Fruit fly (Drosophila melanogaster): Measurements from ENCODE around the gene Wnt5.
A peak's percentile ranks its signal among the peaks of the same experiment; 100 is the strongest.

Gene Wnt5

DNA sequence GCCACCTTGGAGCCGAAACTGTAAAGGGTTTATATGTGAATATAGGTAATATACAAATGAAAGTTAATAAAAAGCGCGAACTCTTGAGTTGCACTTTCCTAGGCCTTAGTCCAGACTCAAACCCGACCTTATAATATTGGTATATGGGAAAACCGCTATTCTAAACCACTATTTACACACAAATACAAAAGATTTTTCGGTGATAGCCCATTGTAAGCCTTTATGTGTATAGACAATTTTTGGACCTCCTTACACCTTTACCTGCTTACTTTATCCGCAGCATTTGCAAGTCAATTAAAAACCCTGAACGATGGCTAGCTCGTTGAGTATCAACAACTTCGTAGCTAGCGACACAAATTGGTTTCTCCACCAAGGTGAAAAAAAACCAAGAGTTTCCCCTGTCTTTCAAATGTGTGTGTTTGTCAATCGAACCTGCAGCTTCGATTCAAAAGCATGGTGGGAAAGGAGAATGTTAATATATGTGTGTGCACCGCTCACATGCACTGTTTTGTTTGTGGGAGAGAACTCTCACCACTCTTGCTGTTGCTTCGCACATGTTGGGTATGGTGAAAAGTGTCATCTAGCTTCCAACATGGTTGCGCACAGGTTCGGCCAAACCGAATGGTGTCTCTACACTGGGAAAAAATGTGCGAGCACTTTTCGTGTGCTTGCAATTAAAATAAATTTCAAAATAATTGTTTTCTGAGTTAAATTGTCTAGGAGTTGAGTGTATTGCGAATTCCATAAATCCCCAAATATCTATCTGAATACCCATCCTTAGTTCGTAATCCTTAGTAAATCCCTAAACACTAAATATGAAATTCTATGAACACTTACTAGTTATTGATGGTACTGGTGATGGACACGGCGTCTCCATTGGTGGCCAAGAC is 1.7 kb upstream of the Wnt5 start (continued):
- TF ChIP-seq dac (GFP tag; optimal IDR thresholded peaks at IDR 0.05): peak; percentile 66
- TF ChIP-seq CG3919 (GFP tag; optimal IDR thresholded peaks at IDR 0.05): peak; percentile 82
- peak; percentile 70 for TF ChIP-seq CG32006 (GFP tag; optimal IDR thresholded peaks at IDR 0.05)
- TF ChIP-seq Sox14 (GFP tag; optimal IDR thresholded peaks at IDR 0.05): peak; percentile 64
- peak; percentile 61 for TF ChIP-seq CG8632 (GFP tag; optimal IDR thresholded peaks at IDR 0.05)
- TF ChIP-seq Blimp-1 (GFP tag; optimal IDR thresholded peaks at IDR 0.05): no peak
- peak; percentile 52 for TF ChIP-seq CG8319 (GFP tag; optimal IDR thresholded peaks at IDR 0.05)
- TF ChIP-seq Hr4 (GFP tag; optimal IDR thresholded peaks at IDR 0.05): peak; percentile 67
- peak; percentile 67 for TF ChIP-seq CG11762 (GFP tag; optimal IDR thresholded peaks at IDR 0.05; ENCODE audit: insufficient read depth)
- TF ChIP-seq CG15336 (GFP tag; IDR thresholded peaks at IDR 0.05): peak; percentile 90
- peak; percentile 71 for TF ChIP-seq OdsH (GFP tag; optimal IDR thresholded peaks at IDR 0.05)
- TF ChIP-seq CG34406 (GFP tag; optimal IDR thresholded peaks at IDR 0.05): peak; percentile 68
- peak; percentile 67 for TF ChIP-seq Smox (GFP tag; optimal IDR thresholded peaks at IDR 0.05)
- TF ChIP-seq Ets21C (GFP tag; optimal IDR thresholded peaks at IDR 0.05): peak; percentile 42
- TF ChIP-seq CG6792 (GFP tag; optimal IDR thresholded peaks at IDR 0.05): peak; percentile 61
- peak; percentile 22 for TF ChIP-seq Sox15 (GFP tag; optimal IDR thresholded peaks at IDR 0.05)
- peak; percentile 57 for TF ChIP-seq Ets96B (tag; optimal IDR thresholded peaks at IDR 0.05)
- TF ChIP-seq CG6163 (GFP tag; IDR thresholded peaks at IDR 0.05): peak; percentile 91
- TF ChIP-seq salr (GFP tag; optimal IDR thresholded peaks at IDR 0.05): peak; percentile 3 to 60
- peak; percentile 74 for TF ChIP-seq pdm3 (GFP tag; optimal IDR thresholded peaks at IDR 0.05)
- TF ChIP-seq CG8119 (GFP tag; IDR thresholded peaks at IDR 0.05): peak; percentile 84
- TF ChIP-seq esn (GFP tag; optimal IDR thresholded peaks at IDR 0.05): peak; percentile 72
- peak; percentile 47 for TF ChIP-seq dsx (GFP tag; optimal IDR thresholded peaks at IDR 0.05; ENCODE audit: poor library complexity, severe bottlenecking)
- peak; percentile 83 for TF ChIP-seq Met (GFP tag; optimal IDR thresholded peaks at IDR 0.05)
- TF ChIP-seq Eip75B (GFP tag; optimal IDR thresholded peaks at IDR 0.05): peak; percentile 70
- peak; percentile 42 for TF ChIP-seq CG3032 (tag; optimal IDR thresholded peaks at IDR 0.05)
- peak; percentile 67 for TF ChIP-seq achi (GFP tag; optimal IDR thresholded peaks at IDR 0.05)

DNA sequence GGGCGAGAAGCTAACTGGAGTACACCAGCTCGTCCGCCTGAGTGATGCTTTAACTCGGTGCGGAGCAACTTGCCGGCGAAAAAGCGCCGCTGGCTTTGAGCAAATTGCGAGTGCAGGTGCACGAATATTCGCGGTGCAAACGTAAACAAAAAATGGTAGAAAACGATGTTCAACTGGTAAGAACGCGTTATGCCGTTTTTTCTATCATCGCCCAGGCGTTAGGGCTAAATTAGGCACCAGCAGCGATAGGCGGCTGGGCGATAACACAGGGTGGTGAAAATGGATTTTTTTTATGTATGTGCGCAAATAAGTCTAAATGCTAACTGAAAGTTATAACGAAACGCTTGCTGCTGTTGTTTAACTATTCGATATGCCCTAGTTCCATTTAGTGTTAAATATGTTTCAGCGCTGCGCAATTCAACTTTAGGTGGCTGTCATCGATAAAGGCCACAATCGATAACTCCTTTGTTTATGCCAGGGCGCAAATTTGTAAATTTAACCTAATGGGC is 5.5 kb downstream of the Wnt5 start, which contains the start of the genes Pgant7 and Xrcc2:
Gene Pgant7 (minus strand): TSS at position 308 of the 509 bp plus-strand sequence.
Gene Xrcc2 (plus strand): TSS at position 449 of the 509 bp plus-strand sequence.
- TF ChIP-seq Eip75B (GFP tag; optimal IDR thresholded peaks at IDR 0.05) (no peak), ss (GFP tag; optimal IDR thresholded peaks at IDR 0.05) (peak in 1 of 2 experiments; percentile 8), Met (GFP tag; optimal IDR thresholded peaks at IDR 0.05) (no peak), salr (GFP tag; optimal IDR thresholded peaks at IDR 0.05) (no peak), esn (GFP tag; optimal IDR thresholded peaks at IDR 0.05) (peak; percentile 3), Blimp-1 (GFP tag; optimal IDR thresholded peaks at IDR 0.05) (no peak), dsx (GFP tag; optimal IDR thresholded peaks at IDR 0.05; ENCODE audit: poor library complexity, severe bottlenecking) (peak; percentile 9), Eip78C (GFP tag) (peak; percentile 38), Gug (GFP tag; IDR thresholded peaks at IDR 0.05) (no peak), Hr4 (GFP tag; optimal IDR thresholded peaks at IDR 0.05) (no peak), CG11762 (GFP tag; optimal IDR thresholded peaks at IDR 0.05; ENCODE audit: insufficient read depth) (no peak), CG6854 (GFP tag; optimal IDR thresholded peaks at IDR 0.05) (no peak), CG8632 (GFP tag; optimal IDR thresholded peaks at IDR 0.05) (no peak), CG16779 (tag; optimal IDR thresholded peaks at IDR 0.05) (no peak), Sox14 (GFP tag; optimal IDR thresholded peaks at IDR 0.05) (peak; percentile 88)

dm6 chrX:18494165-18494740 is 11.0 kb downstream of the Wnt5 start, which contains the start of gene CG15043:
Gene CG15043 (minus strand): TSS chrX:18494168.
- TF ChIP-seq CG8632 (GFP tag; optimal IDR thresholded peaks at IDR 0.05) (no peak), svp (GFP tag) (peak; percentile 85), cyc (GFP tag; optimal IDR thresholded peaks at IDR 0.05) (peak; percentile 13), spab (GFP tag; optimal IDR thresholded peaks at IDR 0.05) (no peak), CG9139 (GFP tag; optimal IDR thresholded peaks at IDR 0.05) (no peak), CG7368 (GFP tag; optimal IDR thresholded peaks at IDR 0.05) (no peak), CG11294 (GFP tag; IDR thresholded peaks at IDR 0.05) (no peak), Ets96B (tag; optimal IDR thresholded peaks at IDR 0.05) (no peak), Blimp-1 (GFP tag; optimal IDR thresholded peaks at IDR 0.05) (no peak), lz (GFP tag; optimal IDR thresholded peaks at IDR 0.05) (no peak), fkh (GFP tag; optimal IDR thresholded peaks at IDR 0.05) (no peak), CG8119 (GFP tag; IDR thresholded peaks at IDR 0.05) (no peak), Eip78C (GFP tag) (peak; percentile 13), dac (GFP tag; optimal IDR thresholded peaks at IDR 0.05) (no peak), CG11902 (GFP tag; optimal IDR thresholded peaks at IDR 0.05) (no peak)

Measured in whole organism, prepupa.